Worm (Caenorhabditis elegans): ENCODE results near the gene C11E4.7.

DNA sequence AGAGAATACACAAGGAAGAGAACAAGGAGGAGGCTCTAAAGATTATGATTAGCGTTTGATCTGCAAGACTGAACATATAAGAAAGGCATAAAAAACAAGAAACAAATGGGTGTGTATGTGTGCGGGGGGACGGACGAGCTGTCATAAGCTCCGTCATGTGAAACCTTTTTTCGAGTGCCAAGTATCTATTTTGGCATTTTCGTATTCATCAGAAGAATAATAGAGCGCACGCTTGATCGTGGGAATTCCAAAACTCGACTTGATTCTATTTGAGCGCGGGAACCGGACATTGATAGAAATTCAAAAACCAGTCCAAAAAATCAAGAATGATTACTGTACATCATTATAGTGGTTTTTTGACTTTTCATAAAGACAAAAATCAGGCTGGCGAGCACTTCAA, 39.8 kb downstream of the C11E4.7 start:
- no peak for TF ChIP-seq flt-1 (GFP tag; IDR thresholded peaks at IDR 0.05)
- TF ChIP-seq T22C8.4 (GFP tag; IDR thresholded peaks at IDR 0.05) = no peak
- no peak for TF ChIP-seq ref-1 (GFP tag; conservative IDR thresholded peaks at IDR 0.05)
